Fruit fly (Drosophila melanogaster) whole organism, embryonic: ENCODE data around the gene CG14212.
A peak's percentile ranks its signal among the peaks of the same experiment; 100 is the strongest.

ENCODE experiments used
- Bdp1 ChIP-seq: fragments of 200-800 bp; sonication (Bioruptor generic); optimal IDR thresholded peaks from 3 replicates; lab custom pipeline; 2016; ENCODE audit warnings: missing biosample characterization, missing genetic modification characterization
- CG10267 ChIP-seq: fragments of 200-800 bp; sonication (Bioruptor generic); optimal IDR thresholded peaks from 2 replicates; lab custom pipeline; 2018; ENCODE audit warnings: missing biosample characterization, mild to moderate bottlenecking, missing genetic modification characterization, moderate library complexity
- CG10565 ChIP-seq: fragments of 200-800 bp; sonication (Bioruptor generic); optimal IDR thresholded peaks from 3 replicates; lab custom pipeline; 2016; ENCODE audit warnings: missing biosample characterization, mild to moderate bottlenecking, missing genetic modification characterization
- CG10654 ChIP-seq: fragments of 200-800 bp; sonication (Bioruptor generic); optimal IDR thresholded peaks from 2 replicates; lab custom pipeline; 2016; ENCODE audit warnings: missing biosample characterization, missing genetic modification characterization
- CG11560 ChIP-seq: fragments of 200-800 bp; sonication (Bioruptor generic); IDR thresholded peaks from 3 replicates; pipeline ENCODE4 v1.3.6; 2022; ENCODE audit warnings: missing biosample characterization, missing genetic modification characterization
- CG12155 ChIP-seq: fragments of 200-800 bp; sonication (Bioruptor generic); optimal IDR thresholded peaks from 3 replicates; lab custom pipeline; 2016; ENCODE audit warnings: missing biosample characterization, missing genetic modification characterization
- CG1233 ChIP-seq: fragments of 200-800 bp; sonication (Bioruptor generic); optimal IDR thresholded peaks from 4 replicates; lab custom pipeline; 2018; ENCODE audit warnings: missing biosample characterization, mild to moderate bottlenecking, missing genetic modification characterization
- CG13287 ChIP-seq: fragments of 200-800 bp; sonication (Bioruptor generic); IDR thresholded peaks from 2 replicates; pipeline ENCODE4 v1.3.6; 2022; ENCODE audit warnings: missing biosample characterization, missing genetic modification characterization; ENCODE audit not compliant: partially characterized antibody
- CG1529 ChIP-seq: fragments of 200-800 bp; sonication (Bioruptor generic); optimal IDR thresholded peaks from 3 replicates; lab custom pipeline; 2018; ENCODE audit warnings: missing biosample characterization, missing genetic modification characterization
- CG1647 ChIP-seq: fragments of 200-800 bp; sonication (Bioruptor generic); optimal IDR thresholded peaks from 3 replicates; lab custom pipeline; 2016; ENCODE audit warnings: missing biosample characterization, missing genetic modification characterization
- CG18599 ChIP-seq: fragments of 200-800 bp; sonication (Bioruptor generic); optimal IDR thresholded peaks from 3 replicates; lab custom pipeline; 2017; ENCODE audit warnings: missing biosample characterization, missing genetic modification characterization, mild to moderate bottlenecking, moderate library complexity, missing genetic modification reagents
- CG2116 ChIP-seq: fragments of 200-800 bp; sonication (Bioruptor generic); optimal IDR thresholded peaks from 3 replicates; lab custom pipeline; 2018; ENCODE audit warnings: missing biosample characterization, mild to moderate bottlenecking, missing genetic modification characterization
- CG2202 ChIP-seq: fragments of 200-800 bp; sonication (Bioruptor generic); optimal IDR thresholded peaks from 2 replicates; lab custom pipeline; 2018; ENCODE audit warnings: missing biosample characterization, mild to moderate bottlenecking, missing genetic modification characterization
- CG3163 ChIP-seq: fragments of 200-800 bp; sonication (Bioruptor generic); optimal IDR thresholded peaks from 3 replicates; lab custom pipeline; 2016; ENCODE audit warnings: missing biosample characterization, missing genetic modification characterization
- CG4820 ChIP-seq: fragments of 200-800 bp; sonication (Bioruptor generic); optimal IDR thresholded peaks from 3 replicates; lab custom pipeline; 2016; ENCODE audit warnings: missing biosample characterization, missing genetic modification characterization
- CG5245 ChIP-seq: fragments of 200-800 bp; sonication (Bioruptor generic); optimal IDR thresholded peaks from 3 replicates; lab custom pipeline; 2016; ENCODE audit warnings: missing biosample characterization, missing genetic modification characterization
- CG6254 ChIP-seq: fragments of 200-800 bp; sonication (Bioruptor generic); optimal IDR thresholded peaks from 3 replicates; lab custom pipeline; 2017; ENCODE audit warnings: mild to moderate bottlenecking, missing biosample characterization, missing genetic modification reagents, missing genetic modification characterization
- CG6683 ChIP-seq: fragments of 200-800 bp; sonication (Bioruptor generic); optimal IDR thresholded peaks from 2 replicates; lab custom pipeline; 2017; ENCODE audit warnings: missing biosample characterization, mild to moderate bottlenecking, missing genetic modification characterization, missing genetic modification reagents
- CG7357 ChIP-seq: fragments of 200-800 bp; sonication (Bioruptor generic); IDR thresholded peaks from 3 replicates; pipeline ENCODE4 v1.3.6; 2022; ENCODE audit warnings: missing biosample characterization, missing genetic modification characterization
- CG7839 ChIP-seq: fragments of 200-800 bp; sonication (Bioruptor generic); optimal IDR thresholded peaks from 3 replicates; lab custom pipeline; 2018; ENCODE audit warnings: missing biosample characterization, mild to moderate bottlenecking, missing genetic modification characterization, moderate library complexity
- CG8290 ChIP-seq, 3 experiments: fragments of 200-800 bp; sonication (Bioruptor generic); optimal IDR thresholded peaks; 2 replicates each; lab custom pipeline; 2016 to 2019; ENCODE audit warnings: missing biosample characterization in 3 of 3, missing genetic modification characterization in 3 of 3, mild to moderate bottlenecking in 2 of 3, moderate library complexity in 1 of 3
- CG8944 ChIP-seq: fragments of 200-800 bp; sonication (Bioruptor generic); optimal IDR thresholded peaks from 3 replicates; lab custom pipeline; 2016; ENCODE audit warnings: missing biosample characterization, missing genetic modification characterization
- Gsc ChIP-seq: fragments of 200-800 bp; sonication (Bioruptor generic); IDR thresholded peaks from 2 replicates; pipeline ENCODE4 v1.3.6; 2022; ENCODE audit warnings: missing biosample characterization, missing genetic modification characterization
- Hr3 ChIP-seq: fragments of 200-800 bp; sonication (Bioruptor generic); optimal IDR thresholded peaks from 3 replicates; lab custom pipeline; 2016; ENCODE audit warnings: missing biosample characterization, missing genetic modification characterization
- Lhr ChIP-seq: fragments of 200-800 bp; sonication (Bioruptor generic); optimal IDR thresholded peaks from 3 replicates; lab custom pipeline; 2017; ENCODE audit warnings: mild to moderate bottlenecking, missing biosample characterization, missing genetic modification reagents, missing genetic modification characterization
- Meics ChIP-seq: fragments of 200-800 bp; sonication (Bioruptor generic); optimal IDR thresholded peaks from 2 replicates; lab custom pipeline; 2017; ENCODE audit warnings: missing biosample characterization, mild to moderate bottlenecking, missing genetic modification characterization
- Nf-YB ChIP-seq: fragments of 200-800 bp; sonication (Bioruptor generic); optimal IDR thresholded peaks from 3 replicates; lab custom pipeline; 2019; ENCODE audit warnings: missing biosample characterization, mild to moderate bottlenecking, missing genetic modification characterization, moderate library complexity
- PHDP ChIP-seq: fragments of 200-800 bp; sonication (Bioruptor generic); optimal IDR thresholded peaks from 3 replicates; lab custom pipeline; 2018; ENCODE audit warnings: missing biosample characterization, mild to moderate bottlenecking, missing genetic modification characterization, moderate library complexity
- TFAM ChIP-seq: fragments of 200-800 bp; sonication (Bioruptor generic); optimal IDR thresholded peaks from 2 replicates; lab custom pipeline; 2017; ENCODE audit warnings: missing biosample characterization, missing genetic modification characterization, inconsistent platforms
- bowl ChIP-seq: fragments of 200-800 bp; sonication (Bioruptor generic); IDR thresholded peaks from 2 replicates; pipeline ENCODE4 v1.3.6; 2022; ENCODE audit warnings: missing biosample characterization, missing genetic modification characterization
- chm ChIP-seq: fragments of 200-800 bp; sonication (Bioruptor generic); IDR thresholded peaks from 2 replicates; pipeline ENCODE4 v1.3.6; 2022; ENCODE audit warnings: missing biosample characterization, missing genetic modification characterization
- chn ChIP-seq: fragments of 200-800 bp; sonication (Bioruptor generic); optimal IDR thresholded peaks from 2 replicates; lab custom pipeline; 2016; ENCODE audit warnings: missing biosample characterization, missing genetic modification characterization
- eve ChIP-seq, 2 experiments: fragments of >200 bp; optimal IDR thresholded peaks; 2 replicates each; lab custom pipeline; 2017; ENCODE audit warnings: missing biosample characterization in 2 of 2, missing genetic modification characterization in 2 of 2
- fu2 ChIP-seq: fragments of 200-800 bp; sonication (Bioruptor generic); optimal IDR thresholded peaks from 2 replicates; lab custom pipeline; 2016; ENCODE audit warnings: missing biosample characterization, missing genetic modification characterization
- inv ChIP-seq: fragments of 200-800 bp; sonication (Bioruptor generic); IDR thresholded peaks from 2 replicates; pipeline ENCODE4 v1.3.6; 2022; ENCODE audit warnings: missing biosample characterization, missing genetic modification characterization; ENCODE audit not compliant: partially characterized antibody
- kah ChIP-seq: fragments of 200-800 bp; sonication (Bioruptor generic); optimal IDR thresholded peaks from 2 replicates; lab custom pipeline; 2018; ENCODE audit warnings: missing biosample characterization, mild to moderate bottlenecking, missing genetic modification characterization
- lbe ChIP-seq: fragments of 200-800 bp; sonication (Bioruptor generic); optimal IDR thresholded peaks from 2 replicates; lab custom pipeline; 2016; ENCODE audit warnings: missing biosample characterization, mild to moderate bottlenecking, missing genetic modification characterization
- mirr ChIP-seq: fragments of 200-800 bp; sonication (Bioruptor generic); optimal IDR thresholded peaks from 3 replicates; lab custom pipeline; 2018; ENCODE audit warnings: missing biosample characterization, mild to moderate bottlenecking, missing genetic modification characterization
- mld ChIP-seq: fragments of 200-800 bp; sonication (Bioruptor generic); IDR thresholded peaks from 3 replicates; pipeline ENCODE4 v1.3.6; 2022; ENCODE audit warnings: missing biosample characterization, missing genetic modification characterization; ENCODE audit not compliant: partially characterized antibody
- sd ChIP-seq: fragments of 200-800 bp; sonication (Bioruptor generic); optimal IDR thresholded peaks from 3 replicates; lab custom pipeline; 2018; ENCODE audit warnings: missing biosample characterization, mild to moderate bottlenecking, missing genetic modification characterization, moderate library complexity
- unc-4 ChIP-seq: fragments of 200-800 bp; sonication (Bioruptor generic); IDR thresholded peaks from 2 replicates; pipeline ENCODE4 v1.3.6; 2022; ENCODE audit warnings: missing biosample characterization, missing genetic modification characterization; ENCODE audit not compliant: partially characterized antibody
- zfh2 ChIP-seq: fragments of 200-800 bp; sonication (Bioruptor generic); optimal IDR thresholded peaks from 2 replicates; lab custom pipeline; 2016; ENCODE audit warnings: missing biosample characterization, missing genetic modification characterization

CG14212 gene

dm6 chrX:19597684-19598363 lies 27.7 kb upstream of the CG14212 start, which contains the start of gene RpS10b (continued):
- TF ChIP-seq eve (GFP tag; optimal IDR thresholded peaks at IDR 0.05; lab: Kevin White, UChicago) (peak in 1 of 2 experiments; percentile 96), PHDP (peak; percentile 86), sd (tag; lab: Kevin White, UChicago) (peak; percentile 46), CG4820 (GFP tag; lab: Kevin White, UChicago) (peak; percentile 75), CG8944 (GFP tag; lab: Kevin White, UChicago) (peak; percentile 73), CG1233 (GFP tag; lab: Kevin White, UChicago) (peak; percentile 96), Meics (GFP tag; lab: Kevin White, UChicago) (peak; percentile 96), CG5245 (peak; percentile 67), CG1529 (GFP tag; lab: Kevin White, UChicago) (peak; percentile 84), CG2116 (GFP tag; lab: Kevin White, UChicago) (peak; percentile 95), CG2202 (tag; lab: Kevin White, UChicago) (peak; percentile 84), inv (GFP tag; lab: Robert Waterston, UW) (peak; percentile 95), CG11560 (peak; percentile 73; the same call in 1 of the 3 replicates), CG1647 (GFP tag; lab: Kevin White, UChicago) (peak; percentile 48), lbe (GFP tag; lab: Kevin White, UChicago) (peak; percentile 71), Bdp1 (GFP tag; lab: Kevin White, UChicago) (peak; percentile 80), CG7839 (tag; lab: Kevin White, UChicago) (peak; percentile 83), kah (GFP tag; lab: Kevin White, UChicago) (peak; percentile 89), CG3163 (GFP tag; lab: Kevin White, UChicago) (peak; percentile 76), CG7357 (peak; percentile 57; the same call in 1 of the 3 replicates), Lhr (peak; percentile 97), bowl (0 out of 2 replicates have a peak, but pooled peaks have one; percentile 22), CG13287 (GFP tag; lab: Robert Waterston, UW) (peak; percentile 91), CG6254 (GFP tag; lab: Kevin White, UChicago) (peak; percentile 90), CG10565 (GFP tag; lab: Kevin White, UChicago) (peak; percentile 29), mld (GFP tag; lab: Robert Waterston, UW) (peak; percentile 74; the same call in 2 of the 3 replicates), fu2 (GFP tag; lab: Kevin White, UChicago) (peak; percentile 82), Gsc (no peak), zfh2 (GFP tag; lab: Kevin White, UChicago) (peak; percentile 79), CG18599 (peak; percentile 92), chm (peak; percentile 90), TFAM (GFP tag; lab: Kevin White, UChicago) (peak; percentile 68), unc-4 (GFP tag; lab: Robert Waterston, UW) (peak; percentile 88), Nf-YB (GFP tag; lab: Kevin White, UChicago) (peak; percentile 76), CG10654 (GFP tag; lab: Kevin White, UChicago) (peak; percentile 83), CG8290 (GFP tag; optimal IDR thresholded peaks at IDR 0.05; lab: Kevin White, UChicago) (peak; percentile 75), CG8290 (tag; optimal IDR thresholded peaks at IDR 0.05; lab: Kevin White, UChicago) (peak; percentile 86 to 95), mirr (GFP tag; lab: Kevin White, UChicago) (peak; percentile 95), chn (GFP tag; lab: Kevin White, UChicago) (peak; percentile 23), CG10267 (peak; percentile 84), Hr3 (GFP tag; lab: Kevin White, UChicago) (peak; percentile 63), CG6683 (GFP tag; lab: Kevin White, UChicago) (peak; percentile 84), CG12155 (peak; percentile 62)
